Worm (Caenorhabditis elegans): Measurements from ENCODE around the gene C25H3.14.

Gene C25H3.14

DNA sequence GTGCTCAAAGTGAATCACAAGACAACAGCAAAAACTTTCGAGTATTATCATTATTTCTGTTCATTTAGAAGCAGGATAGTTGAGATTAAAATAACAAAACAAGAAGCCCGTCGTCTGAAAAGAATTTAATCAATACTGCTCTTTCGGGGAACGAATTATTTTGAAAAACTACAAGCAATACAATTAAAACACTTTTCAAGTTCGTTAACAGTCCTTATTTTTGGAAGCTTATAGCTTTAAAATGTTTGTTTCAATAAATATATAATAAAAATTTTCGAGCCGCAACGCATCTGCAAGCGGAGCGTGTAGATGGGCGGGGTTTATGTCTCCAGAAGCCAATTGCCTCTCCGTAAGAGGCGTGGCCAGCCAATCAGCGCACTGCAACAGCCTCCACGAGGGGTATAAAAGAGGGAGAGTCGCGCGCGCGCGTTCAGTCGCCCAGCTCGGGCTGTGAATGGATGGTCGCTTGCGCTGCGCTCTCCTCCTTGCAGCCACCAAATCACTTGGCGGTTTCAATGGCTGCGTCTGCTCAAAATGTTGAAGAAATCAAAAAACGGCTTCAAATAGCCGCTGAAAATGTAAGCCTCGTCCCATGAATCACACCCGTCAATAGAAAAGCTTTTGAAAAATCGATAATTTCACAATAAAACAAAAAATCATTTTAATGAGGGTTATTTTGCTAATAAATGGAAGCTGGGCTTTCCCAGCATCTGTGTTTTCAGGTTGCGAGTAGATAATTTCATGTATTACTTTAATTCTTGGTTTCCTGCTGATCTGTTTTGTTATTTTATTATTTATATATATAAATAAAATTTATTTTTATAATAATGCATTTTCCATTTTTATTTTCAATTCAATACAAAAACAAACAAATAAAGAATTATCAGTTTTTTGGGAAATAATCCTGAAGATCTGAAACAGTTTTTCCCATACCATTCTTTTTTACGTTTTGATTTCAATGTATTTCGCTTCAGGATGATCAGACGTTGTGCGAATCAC lies 33.9 kb upstream of the C25H3.14 start, which contains the start of the genes ift-43 and mdt-26 (continued):
- TF ChIP-seq lin-13 (GFP tag; optimal IDR thresholded peaks at IDR 0.05) (peak; percentile 81), zag-1 (tag; optimal IDR thresholded peaks at IDR 0.05) (peak; percentile 61), ZK546.5 (tag; optimal IDR thresholded peaks at IDR 0.05) (peak; percentile 3), sma-9 (GFP tag; optimal IDR thresholded peaks at IDR 0.05) (peak; percentile 75), sma-9 (tag; optimal IDR thresholded peaks at IDR 0.05) (no peak), alr-1 (tag; optimal IDR thresholded peaks at IDR 0.05) (no peak), lin-11 (tag; optimal IDR thresholded peaks at IDR 0.05) (peak; percentile 89), sem-4 (tag; optimal IDR thresholded peaks at IDR 0.05) (peak; percentile 67), gmeb-1 (tag; optimal IDR thresholded peaks at IDR 0.05) (peak; percentile 57), sma-3 (GFP tag; optimal IDR thresholded peaks at IDR 0.05) (peak; percentile 81), crh-2 (tag; optimal IDR thresholded peaks at IDR 0.05) (peak; percentile 80), nhr-6 (tag; optimal IDR thresholded peaks at IDR 0.05) (peak; percentile 68), nhr-12 (tag; optimal IDR thresholded peaks at IDR 0.05) (no peak), C34F6.9 (tag; optimal IDR thresholded peaks at IDR 0.05) (peak; percentile 50)

DNA sequence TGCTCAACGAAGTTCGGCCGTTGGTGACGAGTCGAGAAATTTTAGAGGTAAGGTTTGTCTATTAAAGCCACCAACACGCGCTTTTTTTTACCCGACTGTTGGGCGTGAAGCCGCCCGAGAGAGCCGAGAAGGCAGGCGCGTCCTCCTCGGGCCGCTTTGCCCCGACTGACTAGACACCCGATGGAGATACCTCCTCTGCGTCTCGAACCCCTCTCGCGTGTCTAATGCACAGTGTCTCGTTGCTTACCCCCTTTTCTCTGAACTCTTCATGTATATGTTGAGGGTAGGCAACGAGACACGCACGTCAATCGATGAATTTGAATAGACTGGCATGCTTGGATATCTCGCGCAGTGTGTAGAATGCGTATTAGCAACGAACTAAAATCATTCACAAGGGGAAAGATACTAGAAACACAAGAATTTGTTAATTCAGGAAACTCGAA lies 33.1 kb upstream of the C25H3.14 start:
- TF ChIP-seq elt-3 (tag; optimal IDR thresholded peaks at IDR 0.05), result no peak
- TF ChIP-seq mbf-1 (tag; optimal IDR thresholded peaks at IDR 0.05), result no peak
- peak; percentile 72 for TF ChIP-seq fos-1 (tag; optimal IDR thresholded peaks at IDR 0.05)
- peak; percentile 76 for TF ChIP-seq ceh-16 (tag; optimal IDR thresholded peaks at IDR 0.05)
- no peak for TF ChIP-seq nhr-12 (tag; optimal IDR thresholded peaks at IDR 0.05)
- no peak for TF ChIP-seq nhr-23 (tag; optimal IDR thresholded peaks at IDR 0.05)
- no peak for TF ChIP-seq aly-2 (tag; optimal IDR thresholded peaks at IDR 0.05)
- peak; percentile 80 for TF ChIP-seq nhr-6 (tag; optimal IDR thresholded peaks at IDR 0.05)
- peak; percentile 84 for TF ChIP-seq crh-2 (tag; optimal IDR thresholded peaks at IDR 0.05)
- TF ChIP-seq nhr-129 (tag; optimal IDR thresholded peaks at IDR 0.05), result peak; percentile 95
- peak; percentile 15 for TF ChIP-seq blmp-1 (tag; optimal IDR thresholded peaks at IDR 0.05; ENCODE audit: insufficient read depth)
- TF ChIP-seq nhr-11 (tag; optimal IDR thresholded peaks at IDR 0.05), result no peak
- TF ChIP-seq unc-62 (GFP tag; optimal IDR thresholded peaks at IDR 0.05), result no peak
- TF ChIP-seq ztf-11 (tag; optimal IDR thresholded peaks at IDR 0.05), result peak; percentile 50
- peak; percentile 58 for TF ChIP-seq lin-39 (tag; optimal IDR thresholded peaks at IDR 0.05)
- TF ChIP-seq peb-1 (tag; optimal IDR thresholded peaks at IDR 0.05), result no peak
- TF ChIP-seq alr-1 (tag; optimal IDR thresholded peaks at IDR 0.05), result no peak
- peak; percentile 57 to 79 for TF ChIP-seq mdl-1 (tag; optimal IDR thresholded peaks at IDR 0.05)
- TF ChIP-seq nhr-77 (tag; optimal IDR thresholded peaks at IDR 0.05), result no peak
- peak; percentile 58 for TF ChIP-seq egl-27 (tag; optimal IDR thresholded peaks at IDR 0.05)
- TF ChIP-seq nhr-10 (tag; optimal IDR thresholded peaks at IDR 0.05), result no peak
- peak; percentile 45 for TF ChIP-seq nhr-25 (tag; optimal IDR thresholded peaks at IDR 0.05)
- TF ChIP-seq Y55F3AM.14 (GFP tag; optimal IDR thresholded peaks at IDR 0.05), result peak; percentile 95
- peak; percentile 96 for TF ChIP-seq lin-11 (tag; optimal IDR thresholded peaks at IDR 0.05)
- no peak for TF ChIP-seq nhr-237 (tag; optimal IDR thresholded peaks at IDR 0.05)
- TF ChIP-seq lsy-2 (tag; optimal IDR thresholded peaks at IDR 0.05), result peak; percentile 74 to 86
- peak; percentile 61 for TF ChIP-seq sem-4 (tag; optimal IDR thresholded peaks at IDR 0.05)
- peak; percentile 74 for TF ChIP-seq sma-3 (GFP tag; optimal IDR thresholded peaks at IDR 0.05)
- no peak for TF ChIP-seq skn-1 (tag; optimal IDR thresholded peaks at IDR 0.05)
- 0 out of 2 replicates have a peak, but pooled peaks have one; percentile 61 for TF ChIP-seq ztf-1 (GFP tag; conservative IDR thresholded peaks at IDR 0.05)
- peak; percentile 86 for TF ChIP-seq sma-9 (GFP tag; optimal IDR thresholded peaks at IDR 0.05)
- TF ChIP-seq sma-9 (tag; optimal IDR thresholded peaks at IDR 0.05), result no peak
- TF ChIP-seq unc-55 (GFP tag; optimal IDR thresholded peaks at IDR 0.05), result peak; percentile 63
- peak; percentile 98 for TF ChIP-seq ztf-4 (tag; optimal IDR thresholded peaks at IDR 0.05)
- peak; percentile 90 for TF ChIP-seq F13H6.1 (tag; optimal IDR thresholded peaks at IDR 0.05)
- TF ChIP-seq ceh-82 (tag; optimal IDR thresholded peaks at IDR 0.05), result peak; percentile 80
- TF ChIP-seq nhr-21 (tag; optimal IDR thresholded peaks at IDR 0.05), result peak; percentile 88
- TF ChIP-seq ZK546.5 (tag; optimal IDR thresholded peaks at IDR 0.05), result no peak
- peak; percentile 99 for TF ChIP-seq ama-1 (optimal IDR thresholded peaks at IDR 0.05)
- TF ChIP-seq gmeb-1 (tag; optimal IDR thresholded peaks at IDR 0.05), result peak; percentile 60
- peak; percentile 66 for TF ChIP-seq snpc-4 (tag; optimal IDR thresholded peaks at IDR 0.05)
- peak; percentile 91 for TF ChIP-seq lin-13 (GFP tag; optimal IDR thresholded peaks at IDR 0.05)
- TF ChIP-seq C34F6.9 (tag; optimal IDR thresholded peaks at IDR 0.05), result peak; percentile 86
- TF ChIP-seq dmd-4 (tag; optimal IDR thresholded peaks at IDR 0.05), result no peak
- no peak for TF ChIP-seq elt-1 (tag; optimal IDR thresholded peaks at IDR 0.05)
- no peak for TF ChIP-seq R02D3.7 (tag; optimal IDR thresholded peaks at IDR 0.05)
- no peak for TF ChIP-seq unc-39 (tag; optimal IDR thresholded peaks at IDR 0.05)
- peak; percentile 77 for TF ChIP-seq mab-5 (tag; optimal IDR thresholded peaks at IDR 0.05)
